Worm (Caenorhabditis elegans) whole organism, midembryonic: ENCODE data around the gene C29A12.6.

Source experiments
- flt-1 ChIP-seq: fragments of 200-800 bp; sonication (Bioruptor generic); IDR thresholded peaks from 2 replicates; pipeline ENCODE4 v1.3.6; 2022; ENCODE audit warnings: missing genetic modification characterization, missing compliant biosample characterization
- med-1 ChIP-seq: sonication (generic microtip); optimal IDR thresholded peaks from 2 replicates; lab custom pipeline; 2017; ENCODE audit warnings: missing genetic modification characterization, mild to moderate bottlenecking, missing compliant biosample characterization, antibody characterized with exemption, missing genetic modification reagents; ENCODE audit not compliant: insufficient read depth
- tab-1 ChIP-seq: fragments of 200-800 bp; sonication (Bioruptor generic); IDR thresholded peaks from 2 replicates; pipeline ENCODE4 v1.3.6; 2022; ENCODE audit warnings: missing genetic modification characterization, missing compliant biosample characterization
- ztf-23 ChIP-seq: fragments of 200-800 bp; sonication (Bioruptor generic); IDR thresholded peaks from 2 replicates; pipeline ENCODE4 v1.3.6; 2022; ENCODE audit warnings: missing genetic modification reagents, missing genetic modification characterization, missing compliant biosample characterization
- ztf-29 ChIP-seq: fragments of 200-800 bp; sonication (Bioruptor generic); IDR thresholded peaks from 2 replicates; pipeline ENCODE4 v1.3.6; 2022; ENCODE audit warnings: missing genetic modification reagents, missing genetic modification characterization, missing compliant biosample characterization

DNA sequence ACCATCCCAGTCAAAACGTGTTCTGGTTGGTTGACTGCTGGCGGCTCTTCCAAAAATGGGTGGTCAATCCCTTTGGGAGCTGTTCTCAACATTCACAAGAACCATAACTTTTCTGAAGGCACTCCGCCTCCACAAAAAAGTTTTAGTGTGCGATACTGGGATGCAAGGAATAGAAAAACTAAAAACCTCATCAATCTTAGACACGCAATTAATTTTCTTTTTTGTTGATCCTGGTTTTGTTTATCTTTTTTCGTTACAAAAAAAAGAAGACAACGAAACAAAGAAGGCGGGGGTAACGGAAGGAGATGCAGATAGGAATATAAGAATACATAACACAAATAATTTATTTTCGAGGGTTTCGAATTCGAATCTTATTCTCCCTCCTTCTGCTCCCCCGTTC lies 8.8 kb upstream of the C29A12.6 start:
- TF ChIP-seq tab-1 (no peak), ztf-29 (GFP tag; lab: Robert Waterston, UW) (no peak), flt-1 (GFP tag; lab: Robert Waterston, UW) (no peak), ztf-23 (GFP tag; lab: Robert Waterston, UW) (no peak), med-1 (GFP tag; lab: Kevin White, UChicago) (no peak)
